Worm (Caenorhabditis elegans) whole organism, L4/young adult: ENCODE data around the gene clec-58.
A peak's percentile ranks its signal among the peaks of the same experiment; 100 is the strongest.

Experiments used
- W03F9.2 ChIP-seq: fragments of 150-350 bp; optimal IDR thresholded peaks from 2 replicates; lab custom pipeline; 2014; ENCODE audit warnings: missing biosample characterization, missing genetic modification characterization
- dao-5 ChIP-seq: sonication (generic microtip); optimal IDR thresholded peaks from 2 replicates; lab custom pipeline; 2016; ENCODE audit warnings: missing genotype, missing genetic modification characterization, moderate library complexity, missing compliant biosample characterization
- him-1 ChIP-seq: sonication (generic microtip); optimal IDR thresholded peaks from 2 replicates; lab custom pipeline; 2016; ENCODE audit warnings: missing genotype, missing genetic modification reagents, missing genetic modification characterization, missing compliant biosample characterization

clec-58 gene

ce11 chrII:10476959-10477358 lies 1.0 kb upstream of the clec-58 start, which contains the start of gene ZK666.4:
Gene ZK666.4 (plus strand): TSS chrII:10477259.
- TF ChIP-seq him-1 (no peak), dao-5 (no peak), W03F9.2 (no peak)

ce11 chrII:10471790-10472189 lies 4.1 kb downstream of the clec-58 start, which contains the start of gene ZK666.2:
Gene ZK666.2 (minus strand): TSS chrII:10471890.
- TF ChIP-seq him-1 = no peak
- no peak for TF ChIP-seq dao-5
- no peak for TF ChIP-seq W03F9.2

ce11 chrII:10471247-10471646 lies 4.7 kb downstream of the clec-58 start, which contains the start of gene ZK666.1:
Gene ZK666.1 (minus strand): TSS chrII:10471347.
- TF ChIP-seq dao-5 (no peak), W03F9.2 (no peak), him-1 (no peak)

ce11 chrII:10470159-10470558 lies 5.8 kb downstream of the clec-58 start, which contains the start of gene clec-143:
Gene clec-143 (minus strand): TSS chrII:10470297.
- TF ChIP-seq dao-5 (no peak), him-1 (no peak), W03F9.2 (no peak)

ce11 chrII:10466552-10466951 lies 9.4 kb downstream of the clec-58 start, which contains the start of gene tnc-2:
Gene tnc-2 (plus strand): TSS chrII:10466852.
- TF ChIP-seq dao-5 (no peak), W03F9.2 (no peak), him-1 (no peak)

ce11 chrII:10464230-10464920 lies 11.6 kb downstream of the clec-58 start, which contains the start of the genes ZK673.6 and sdz-37:
Gene ZK673.6 (minus strand): TSS chrII:10464330.
Gene sdz-37 (plus strand): TSS chrII:10464870.
- no peak for TF ChIP-seq dao-5
- no peak for TF ChIP-seq him-1
- no peak for TF ChIP-seq W03F9.2

- TF ChIP-seq him-1 = no peak
- no peak for TF ChIP-seq dao-5
- TF ChIP-seq W03F9.2 = no peak
These were observed 14.7 kb downstream of the clec-58 start, which contains the start of gene ZK673.5 for ce11 chrII:10461207-10461606. Gene ZK673.5 (plus strand): TSS chrII:10461507.

- TF ChIP-seq W03F9.2 = no peak
- TF ChIP-seq dao-5 = no peak
- no peak for TF ChIP-seq him-1
These were observed 19.0 kb downstream of the clec-58 start, which contains the start of gene ZK673.11 for ce11 chrII:10456979-10457378. Gene ZK673.11 (plus strand): TSS chrII:10457279.

- TF ChIP-seq him-1 (no peak), W03F9.2 (no peak), dao-5 (no peak)
These were observed 23.3 kb downstream of the clec-58 start, which contains the start of gene ZK673.4 for ce11 chrII:10452620-10453019. Gene ZK673.4 (plus strand): TSS chrII:10452920.

ce11 chrII:10450335-10450734 lies 25.6 kb downstream of the clec-58 start:
- no peak for TF ChIP-seq him-1
- no peak for TF ChIP-seq dao-5
- no peak for TF ChIP-seq W03F9.2

ce11 chrII:10449707-10450106 lies 26.2 kb downstream of the clec-58 start, which contains the start of gene lin-56:
Gene lin-56 (plus strand): TSS chrII:10450007.
- TF ChIP-seq W03F9.2 = no peak
- TF ChIP-seq dao-5 = no peak
- TF ChIP-seq him-1 = no peak

- TF ChIP-seq him-1 = no peak
- no peak for TF ChIP-seq dao-5
- TF ChIP-seq W03F9.2 = no peak
These were observed 28.3 kb downstream of the clec-58 start, which contains the start of gene ZK673.2 for ce11 chrII:10447348-10448316. Gene ZK673.2 (plus strand): TSS chrII:10448266.

ce11 chrII:10446814-10447213 lies 29.1 kb downstream of the clec-58 start:
- TF ChIP-seq dao-5 (no peak), W03F9.2 (no peak), him-1 (no peak)

ce11 chrII:10446300-10446699 lies 29.6 kb downstream of the clec-58 start:
- TF ChIP-seq him-1 = no peak
- TF ChIP-seq W03F9.2 = peak; percentile 13
- TF ChIP-seq dao-5 = no peak

- no peak for TF ChIP-seq him-1
- TF ChIP-seq W03F9.2 = no peak
- no peak for TF ChIP-seq dao-5
These were observed 30.2 kb downstream of the clec-58 start for ce11 chrII:10445738-10446137.
